Worm (Caenorhabditis elegans) whole organism, L4 larva: ENCODE data around the gene ZC250.5.

ENCODE experiments used
- D1046.2 ChIP-seq: fragments of 200-800 bp; sonication (Bioruptor generic); IDR thresholded peaks from 2 replicates; pipeline ENCODE4 v1.3.6; 2022; ENCODE audit warnings: missing genetic modification characterization, missing compliant biosample characterization
- F44E2.7 ChIP-seq: fragments of 200-800 bp; sonication (Bioruptor generic); IDR thresholded peaks from 2 replicates; pipeline ENCODE4 v2.1.2; 2022; ENCODE audit warnings: missing genetic modification characterization, missing compliant biosample characterization
- T26A8.4 ChIP-seq: fragments of 200-800 bp; sonication (Bioruptor generic); IDR thresholded peaks from 2 replicates; pipeline ENCODE4 v1.3.6; 2022; ENCODE audit warnings: missing genetic modification characterization, missing compliant biosample characterization
- Y5F2A.4 ChIP-seq: fragments of 200-800 bp; sonication (Bioruptor generic); optimal IDR thresholded peaks from 2 replicates; lab custom pipeline; 2018; ENCODE audit warnings: mild to moderate bottlenecking, missing genetic modification characterization, missing compliant biosample characterization
- ZK337.2 ChIP-seq: fragments of 200-800 bp; sonication (Bioruptor generic); IDR thresholded peaks from 2 replicates; pipeline ENCODE4 v1.3.6; 2022; ENCODE audit warnings: missing genetic modification reagents, missing genetic modification characterization, missing compliant biosample characterization
- aha-1 ChIP-seq: fragments of 150-350 bp; peaks from one replicate; lab custom pipeline; 2014; ENCODE audit warnings: missing biosample characterization, missing genetic modification characterization
- ceh-32 ChIP-seq: sonication (generic microtip); optimal IDR thresholded peaks from 2 replicates; lab custom pipeline; 2016; ENCODE audit warnings: mild to moderate bottlenecking, missing genetic modification characterization, missing compliant biosample characterization; ENCODE audit not compliant: poor library complexity
- ces-1 ChIP-seq: fragments of 150-350 bp; sonication (generic microtip); optimal IDR thresholded peaks from 4 replicates; lab custom pipeline; 2014; ENCODE audit warnings: missing biosample characterization, missing genetic modification reagents, missing genetic modification characterization
- cey-2 ChIP-seq: sonication (generic microtip); optimal IDR thresholded peaks from 3 replicates; lab custom pipeline; 2017; ENCODE audit warnings: missing genetic modification characterization, mild to moderate bottlenecking, missing compliant biosample characterization, antibody characterized with exemption, borderline replicate concordance; ENCODE audit not compliant: insufficient read depth
- daf-12 ChIP-seq: fragments of 150-350 bp; optimal IDR thresholded peaks from 2 replicates; lab custom pipeline; 2014; ENCODE audit warnings: missing biosample characterization, missing genetic modification reagents, missing genetic modification characterization
- daf-8 ChIP-seq: fragments of 200-800 bp; sonication (Bioruptor generic); IDR thresholded peaks from 2 replicates; pipeline ENCODE4 v1.3.6; 2022; ENCODE audit warnings: missing genetic modification characterization, missing compliant biosample characterization
- dmd-9 ChIP-seq: fragments of 200-800 bp; sonication (Bioruptor generic); IDR thresholded peaks from 2 replicates; pipeline ENCODE4 v1.3.6; 2022; ENCODE audit warnings: missing genetic modification reagents, missing genetic modification characterization, missing compliant biosample characterization
- dve-1 ChIP-seq: sonication (generic microtip); optimal IDR thresholded peaks from 2 replicates; lab custom pipeline; 2017; ENCODE audit warnings: antibody characterized with exemption, mild to moderate bottlenecking, missing genetic modification characterization, missing compliant biosample characterization; ENCODE audit not compliant: insufficient read depth
- egl-43 ChIP-seq: fragments of 200-800 bp; sonication (Bioruptor generic); IDR thresholded peaks from 2 replicates; pipeline ENCODE4 v1.3.6; 2022; ENCODE audit warnings: missing genetic modification reagents, missing genetic modification characterization, missing compliant biosample characterization
- fos-1 ChIP-seq: fragments of 150-350 bp; optimal IDR thresholded peaks from 2 replicates; lab custom pipeline; 2014; ENCODE audit warnings: missing biosample characterization, missing genetic modification characterization
- gei-8 ChIP-seq: fragments of 200-800 bp; sonication (Bioruptor generic); optimal IDR thresholded peaks from 2 replicates; lab custom pipeline; 2018; ENCODE audit warnings: mild to moderate bottlenecking, missing genetic modification characterization, missing compliant biosample characterization
- hlh-11 ChIP-seq: fragments of 200-800 bp; sonication (Bioruptor generic); optimal IDR thresholded peaks from 2 replicates; lab custom pipeline; 2018; ENCODE audit warnings: mild to moderate bottlenecking, missing genetic modification characterization, missing compliant biosample characterization
- lin-29 ChIP-seq: fragments of 200-800 bp; sonication (Bioruptor generic); IDR thresholded peaks from 2 replicates; pipeline ENCODE4 v1.3.6; 2022; ENCODE audit warnings: missing genetic modification reagents, missing genetic modification characterization, missing compliant biosample characterization
- lir-3 ChIP-seq: sonication (generic microtip); optimal IDR thresholded peaks from 2 replicates; lab custom pipeline; 2016; ENCODE audit warnings: mild to moderate bottlenecking, missing genetic modification characterization, missing compliant biosample characterization
- lsy-2 ChIP-seq, 2 experiments: fragments of 150-350 bp in 1 of 2; sonication (generic microtip) in 1 of 2; optimal IDR thresholded peaks; 2 replicates each; lab custom pipeline; 2014 to 2017; ENCODE audit warnings: missing biosample characterization in 2 of 2, missing genetic modification characterization in 2 of 2
- mxl-3 ChIP-seq: fragments of 200-800 bp; sonication (Bioruptor generic); optimal IDR thresholded peaks from 2 replicates; lab custom pipeline; 2018; ENCODE audit warnings: mild to moderate bottlenecking, missing genetic modification characterization, missing compliant biosample characterization
- nhr-25 ChIP-seq: sonication (generic microtip); optimal IDR thresholded peaks from 2 replicates; lab custom pipeline; 2017; ENCODE audit warnings: missing genetic modification characterization, mild to moderate bottlenecking, missing compliant biosample characterization, antibody characterized with exemption, moderate library complexity, borderline replicate concordance; ENCODE audit not compliant: insufficient read depth
- nhr-42 ChIP-seq: fragments of 200-800 bp; sonication (Bioruptor generic); IDR thresholded peaks from 2 replicates; pipeline ENCODE4 v1.3.6; 2022; ENCODE audit warnings: missing genetic modification characterization, missing compliant biosample characterization
- nhr-6 ChIP-seq: fragments of 150-350 bp; optimal IDR thresholded peaks from 2 replicates; lab custom pipeline; 2014; ENCODE audit warnings: missing biosample characterization, missing genetic modification characterization
- nhr-77 ChIP-seq: fragments of 150-350 bp; optimal IDR thresholded peaks from 2 replicates; lab custom pipeline; 2014; ENCODE audit warnings: missing biosample characterization, missing genetic modification characterization
- pha-4 ChIP-seq, 2 experiments: fragments of 150-350 bp in 1 of 2; fragments of 200-800 bp in 1 of 2; sonication (Bioruptor generic) in 1 of 2; IDR thresholded peaks in 1 of 2; optimal IDR thresholded peaks in 1 of 2; 2 replicates each; pipeline versions ENCODE4 v1.3.6 to Lab custom; 2014 to 2022; ENCODE audit warnings: missing genetic modification characterization in 2 of 2, missing genetic modification reagents in 2 of 2, missing biosample characterization in 1 of 2, missing compliant biosample characterization in 1 of 2
- php-3 ChIP-seq: fragments of 200-800 bp; sonication (Bioruptor generic); IDR thresholded peaks from 2 replicates; pipeline ENCODE4 v1.3.6; 2022; ENCODE audit warnings: missing genetic modification reagents, missing genetic modification characterization, missing compliant biosample characterization
- saeg-2 ChIP-seq: fragments of 200-800 bp; sonication (Bioruptor generic); IDR thresholded peaks from 2 replicates; pipeline ENCODE4 v1.3.6; 2022; ENCODE audit warnings: missing genetic modification reagents, missing genetic modification characterization, missing compliant biosample characterization
- skn-1 ChIP-seq: fragments of 150-350 bp; optimal IDR thresholded peaks from 2 replicates; lab custom pipeline; 2014; ENCODE audit warnings: missing biosample characterization, missing genetic modification characterization
- snpc-1.2 ChIP-seq: fragments of 200-800 bp; sonication (Bioruptor generic); IDR thresholded peaks from 2 replicates; pipeline ENCODE4 v1.3.6; 2022; ENCODE audit warnings: missing genetic modification reagents, missing genetic modification characterization, missing compliant biosample characterization
- tag-97 ChIP-seq: fragments of 200-800 bp; sonication (Bioruptor generic); IDR thresholded peaks from 2 replicates; pipeline ENCODE4 v1.3.6; 2022; ENCODE audit warnings: missing genetic modification characterization, missing compliant biosample characterization
- tra-1 ChIP-seq: fragments of 200-800 bp; sonication (Bioruptor generic); IDR thresholded peaks from 2 replicates; pipeline ENCODE4 v1.3.6; 2022; ENCODE audit warnings: missing genetic modification reagents, missing genetic modification characterization, missing compliant biosample characterization
- unc-130 ChIP-seq: sonication (generic microtip); optimal IDR thresholded peaks from 2 replicates; lab custom pipeline; 2016; ENCODE audit warnings: missing genetic modification reagents, missing genetic modification characterization, missing compliant biosample characterization
- zag-1 ChIP-seq: fragments of 150-350 bp; optimal IDR thresholded peaks from 2 replicates; lab custom pipeline; 2014; ENCODE audit warnings: missing biosample characterization, missing genetic modification characterization
- zfp-2 ChIP-seq: sonication (generic microtip); optimal IDR thresholded peaks from 2 replicates; lab custom pipeline; 2016; ENCODE audit warnings: mild to moderate bottlenecking, missing genetic modification characterization, missing compliant biosample characterization

Gene ZC250.5

ce11 chrV:5805467-5805866 is at the start of gene ZC250.5:
Gene ZC250.5 (plus strand): TSS chrV:5805767.
- no peak for TF ChIP-seq lin-29 (GFP tag; lab: Robert Waterston, UW)
- TF ChIP-seq pha-4 (GFP tag; IDR thresholded peaks at IDR 0.05; lab: Robert Waterston, UW): no peak
- no peak for TF ChIP-seq pha-4 (tag; optimal IDR thresholded peaks at IDR 0.05; lab: Kevin White, UChicago)
- no peak for TF ChIP-seq unc-130
- TF ChIP-seq ces-1 (GFP tag; lab: Kevin White, UChicago): no peak
- TF ChIP-seq dve-1 (tag; lab: Kevin White, UChicago): no peak

DNA sequence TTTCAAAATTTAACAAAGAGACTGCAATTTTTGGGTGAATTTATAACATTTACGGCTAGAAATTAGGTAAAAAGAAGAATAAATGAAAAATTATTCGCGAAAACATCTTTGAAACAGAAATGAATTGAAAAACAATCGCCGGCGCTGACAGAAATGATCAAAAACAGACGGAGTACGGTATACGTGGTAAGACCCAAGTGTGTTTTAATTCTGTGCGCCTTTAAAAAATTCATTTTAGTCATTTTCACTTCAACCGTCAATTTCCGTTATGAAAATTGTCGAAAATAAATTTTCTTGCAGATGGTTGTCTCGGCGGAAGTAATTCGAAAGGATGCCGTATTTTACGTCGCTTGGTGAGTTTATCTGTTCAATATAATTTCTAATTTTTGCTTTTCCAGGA is 49.4 kb upstream of the ZC250.5 start, which contains the start of gene C53A3.3:
Gene C53A3.3, plus strand, starts transcription at position 301 of the 400 bp plus-strand sequence.
- TF ChIP-seq aha-1 (tag; lab: Kevin White, UChicago): no peak
- no peak for TF ChIP-seq nhr-42 (GFP tag; lab: Robert Waterston, UW)
- TF ChIP-seq unc-130: no peak
- TF ChIP-seq ZK337.2: no peak
- no peak for TF ChIP-seq zag-1
- no peak for TF ChIP-seq lsy-2 (tag; optimal IDR thresholded peaks at IDR 0.05; lab: Kevin White, UChicago)
- no peak for TF ChIP-seq dmd-9
- TF ChIP-seq tra-1 (GFP tag; lab: Robert Waterston, UW): no peak
- no peak for TF ChIP-seq egl-43 (GFP tag; lab: Robert Waterston, UW)

ce11 chrV:5758780-5759179 is 46.8 kb upstream of the ZC250.5 start, which contains the start of gene C53A3.4:
Gene C53A3.4 (minus strand): TSS chrV:5758880.
- TF ChIP-seq cey-2 (tag; lab: Kevin White, UChicago) (no peak), snpc-1.2 (GFP tag; lab: Robert Waterston, UW) (no peak), fos-1 (no peak), tag-97 (GFP tag; lab: Robert Waterston, UW) (no peak), lir-3 (no peak), pha-4 (GFP tag; IDR thresholded peaks at IDR 0.05; lab: Robert Waterston, UW) (no peak), pha-4 (tag; optimal IDR thresholded peaks at IDR 0.05; lab: Kevin White, UChicago) (no peak), D1046.2 (no peak), nhr-6 (tag; lab: Kevin White, UChicago) (no peak)

DNA sequence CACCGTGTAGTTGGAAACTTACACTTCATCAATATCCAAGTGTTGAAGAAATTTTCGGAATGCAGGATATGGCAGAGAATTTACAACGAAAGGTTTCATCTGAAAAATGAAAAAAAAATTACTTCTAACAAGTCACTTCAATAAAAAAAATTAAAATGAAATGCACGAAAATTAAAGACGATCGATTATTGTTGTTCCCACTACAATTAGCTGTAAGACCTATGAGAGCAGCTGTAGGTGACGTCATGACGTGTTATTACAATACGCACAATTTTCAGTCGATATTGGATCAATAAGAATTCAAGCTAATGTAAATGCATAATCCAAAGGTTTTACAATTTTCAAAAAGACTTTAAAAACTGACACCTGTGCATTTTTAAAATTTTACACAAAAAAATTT is 45.4 kb upstream of the ZC250.5 start, which contains the start of gene C53A3.1:
Gene C53A3.1, minus strand, starts transcription at position 101 of the 400 bp plus-strand sequence.
- no peak for TF ChIP-seq mxl-3 (GFP tag; lab: Kevin White, UChicago)
- no peak for TF ChIP-seq skn-1 (tag; lab: Kevin White, UChicago)
- no peak for TF ChIP-seq daf-8 (GFP tag; lab: Robert Waterston, UW)
- TF ChIP-seq ceh-32: no peak
- no peak for TF ChIP-seq saeg-2 (GFP tag; lab: Robert Waterston, UW)
- TF ChIP-seq T26A8.4 (GFP tag; lab: Robert Waterston, UW): no peak
- TF ChIP-seq nhr-25 (tag; lab: Kevin White, UChicago): no peak
- no peak for TF ChIP-seq dmd-9
- no peak for TF ChIP-seq zfp-2 (tag; lab: Kevin White, UChicago)
- TF ChIP-seq Y5F2A.4 (GFP tag; lab: Kevin White, UChicago): no peak
- TF ChIP-seq daf-12 (tag; lab: Kevin White, UChicago): no peak
- no peak for TF ChIP-seq nhr-77 (tag; lab: Kevin White, UChicago)
- TF ChIP-seq nhr-6 (tag; lab: Kevin White, UChicago): no peak
- no peak for TF ChIP-seq gei-8 (GFP tag; lab: Kevin White, UChicago)
- TF ChIP-seq php-3 (GFP tag; lab: Robert Waterston, UW): no peak
- TF ChIP-seq aha-1 (tag; lab: Kevin White, UChicago): no peak
- TF ChIP-seq cey-2 (tag; lab: Kevin White, UChicago): no peak
- no peak for TF ChIP-seq hlh-11
- TF ChIP-seq F44E2.7 (GFP tag; lab: Robert Waterston, UW): no peak
